Fruit fly (Drosophila melanogaster) whole organism, embryonic: Measurements from ENCODE around the gene CG11655.
A peak's percentile ranks its signal among the peaks of the same experiment; 100 is the strongest.

Experiments
- Abd-B ChIP-seq: fragments of 200-800 bp; sonication (Bioruptor generic); optimal IDR thresholded peaks from 2 replicates; lab custom pipeline; 2018; ENCODE audit warnings: missing biosample characterization, mild to moderate bottlenecking, missing genetic modification characterization, moderate library complexity
- Blimp-1 ChIP-seq: fragments of 200-800 bp; sonication (Bioruptor generic); optimal IDR thresholded peaks from 3 replicates; lab custom pipeline; 2018; ENCODE audit warnings: missing biosample characterization, missing genetic modification characterization, mild to moderate bottlenecking, moderate library complexity, missing genetic modification reagents
- CG10274 ChIP-seq: fragments of 200-800 bp; sonication (Bioruptor generic); optimal IDR thresholded peaks from 3 replicates; lab custom pipeline; 2017; ENCODE audit warnings: missing biosample characterization, mild to moderate bottlenecking, missing genetic modification characterization
- CG10366 ChIP-seq: fragments of 200-800 bp; sonication (Bioruptor generic); IDR thresholded peaks from 2 replicates; pipeline ENCODE4 v1.3.6; 2022; ENCODE audit warnings: missing biosample characterization, missing genetic modification characterization
- CG10543 ChIP-seq: fragments of 200-800 bp; sonication (Bioruptor generic); optimal IDR thresholded peaks from 3 replicates; lab custom pipeline; 2017; ENCODE audit warnings: missing biosample characterization, mild to moderate bottlenecking, missing genetic modification characterization, moderate library complexity
- CG15696 ChIP-seq: fragments of 200-800 bp; sonication (Bioruptor generic); optimal IDR thresholded peaks from 2 replicates; lab custom pipeline; 2019; ENCODE audit warnings: missing biosample characterization, mild to moderate bottlenecking, missing genetic modification characterization, moderate library complexity
- CG18599 ChIP-seq: fragments of 200-800 bp; sonication (Bioruptor generic); optimal IDR thresholded peaks from 3 replicates; lab custom pipeline; 2017; ENCODE audit warnings: missing biosample characterization, missing genetic modification characterization, mild to moderate bottlenecking, moderate library complexity, missing genetic modification reagents
- CG2678 ChIP-seq: fragments of 200-800 bp; sonication (Bioruptor generic); optimal IDR thresholded peaks from 3 replicates; lab custom pipeline; 2019; ENCODE audit warnings: missing biosample characterization, mild to moderate bottlenecking, missing genetic modification characterization, moderate library complexity
- CG3995 ChIP-seq: fragments of 200-800 bp; sonication (Bioruptor generic); optimal IDR thresholded peaks from 3 replicates; lab custom pipeline; 2016; ENCODE audit warnings: missing biosample characterization, missing genetic modification characterization
- CG5180 ChIP-seq: fragments of 200-800 bp; sonication (Bioruptor generic); optimal IDR thresholded peaks from 3 replicates; lab custom pipeline; 2017; ENCODE audit warnings: missing biosample characterization, missing genetic modification characterization, mild to moderate bottlenecking, moderate library complexity, missing genetic modification reagents
- CG7745 ChIP-seq: fragments of 200-800 bp; sonication (Bioruptor generic); optimal IDR thresholded peaks from 2 replicates; lab custom pipeline; 2018; ENCODE audit warnings: missing biosample characterization, mild to moderate bottlenecking, missing genetic modification characterization, moderate library complexity
- CG8290 ChIP-seq, 3 experiments: fragments of 200-800 bp; sonication (Bioruptor generic); optimal IDR thresholded peaks; 2 replicates each; lab custom pipeline; 2016 to 2019; ENCODE audit warnings: missing biosample characterization in 3 of 3, missing genetic modification characterization in 3 of 3, mild to moderate bottlenecking in 2 of 3, moderate library complexity in 1 of 3
- CG9932 ChIP-seq: fragments of 200-800 bp; sonication (Bioruptor generic); IDR thresholded peaks from 2 replicates; pipeline ENCODE4 v1.3.6; 2022; ENCODE audit warnings: missing biosample characterization, missing genetic modification characterization
- CrebB ChIP-seq: fragments of 200-800 bp; sonication (Bioruptor generic); optimal IDR thresholded peaks from 3 replicates; lab custom pipeline; 2018; ENCODE audit warnings: missing biosample characterization, mild to moderate bottlenecking, missing genetic modification characterization
- Dek ChIP-seq: fragments of 200-800 bp; sonication (Bioruptor generic); optimal IDR thresholded peaks from 3 replicates; lab custom pipeline; 2019; ENCODE audit warnings: missing biosample characterization, mild to moderate bottlenecking, missing genetic modification characterization, moderate library complexity
- Dll ChIP-seq: fragments of 200-800 bp; sonication (Bioruptor generic); IDR thresholded peaks from 4 replicates; pipeline ENCODE4 v1.3.6; 2022; ENCODE audit warnings: missing biosample characterization, missing genetic modification characterization; ENCODE audit not compliant: partially characterized antibody
- H2.0 ChIP-seq: fragments of 200-800 bp; sonication (Bioruptor generic); IDR thresholded peaks from 2 replicates; pipeline ENCODE4 v1.3.6; 2022; ENCODE audit warnings: missing biosample characterization, missing genetic modification characterization
- HLH4C ChIP-seq: fragments of 200-800 bp; sonication (Bioruptor generic); IDR thresholded peaks from 3 replicates; pipeline ENCODE4 v1.3.6; 2022; ENCODE audit warnings: missing biosample characterization, missing genetic modification characterization; ENCODE audit not compliant: partially characterized antibody
- Jarid2 ChIP-seq: fragments of 200-800 bp; sonication (Bioruptor generic); optimal IDR thresholded peaks from 3 replicates; lab custom pipeline; 2017; ENCODE audit warnings: mild to moderate bottlenecking, missing biosample characterization, missing genetic modification reagents, missing genetic modification characterization
- Lhr ChIP-seq: fragments of 200-800 bp; sonication (Bioruptor generic); optimal IDR thresholded peaks from 3 replicates; lab custom pipeline; 2017; ENCODE audit warnings: mild to moderate bottlenecking, missing biosample characterization, missing genetic modification reagents, missing genetic modification characterization
- PHDP ChIP-seq: fragments of 200-800 bp; sonication (Bioruptor generic); optimal IDR thresholded peaks from 3 replicates; lab custom pipeline; 2018; ENCODE audit warnings: missing biosample characterization, mild to moderate bottlenecking, missing genetic modification characterization, moderate library complexity
- TFAM ChIP-seq: fragments of 200-800 bp; sonication (Bioruptor generic); optimal IDR thresholded peaks from 2 replicates; lab custom pipeline; 2017; ENCODE audit warnings: missing biosample characterization, missing genetic modification characterization, inconsistent platforms
- Taf1 ChIP-seq: fragments of 200-800 bp; sonication (Bioruptor generic); IDR thresholded peaks from 2 replicates; pipeline ENCODE4 v1.3.6; 2022; ENCODE audit warnings: missing biosample characterization, missing genetic modification characterization
- Vsx1 ChIP-seq: fragments of 200-800 bp; sonication (Bioruptor generic); optimal IDR thresholded peaks from 2 replicates; lab custom pipeline; 2017; ENCODE audit warnings: missing biosample characterization, mild to moderate bottlenecking, missing genetic modification characterization, missing genetic modification reagents
- amos ChIP-seq: fragments of 200-800 bp; sonication (Bioruptor generic); IDR thresholded peaks from 2 replicates; pipeline ENCODE4 v1.3.6; 2022; ENCODE audit warnings: missing biosample characterization, missing genetic modification characterization; ENCODE audit not compliant: partially characterized antibody
- bowl ChIP-seq: fragments of 200-800 bp; sonication (Bioruptor generic); IDR thresholded peaks from 2 replicates; pipeline ENCODE4 v1.3.6; 2022; ENCODE audit warnings: missing biosample characterization, missing genetic modification characterization
- cas ChIP-seq: fragments of 200-800 bp; sonication (Bioruptor generic); IDR thresholded peaks from 2 replicates; pipeline ENCODE4 v1.3.6; 2022; ENCODE audit warnings: missing biosample characterization, missing genetic modification characterization
- cg ChIP-seq: fragments of 200-800 bp; sonication (Bioruptor generic); optimal IDR thresholded peaks from 3 replicates; lab custom pipeline; 2019; ENCODE audit warnings: missing biosample characterization, mild to moderate bottlenecking, missing genetic modification characterization, moderate library complexity
- chinmo ChIP-seq: fragments of 200-800 bp; sonication (Bioruptor generic); IDR thresholded peaks from 4 replicates; pipeline ENCODE4 v1.3.6; 2022; ENCODE audit warnings: missing biosample characterization, missing genetic modification characterization; ENCODE audit not compliant: partially characterized antibody
- crc ChIP-seq: fragments of 200-800 bp; sonication (Bioruptor generic); optimal IDR thresholded peaks from 2 replicates; lab custom pipeline; 2016; ENCODE audit warnings: missing biosample characterization, missing genetic modification characterization
- dpn ChIP-seq, 2 experiments: fragments of 200-800 bp; sonication (Bioruptor generic); optimal IDR thresholded peaks; 3 replicates each; lab custom pipeline; 2016; ENCODE audit warnings: missing biosample characterization in 2 of 2, missing genetic modification characterization in 2 of 2
- eve ChIP-seq, 2 experiments: fragments of >200 bp; optimal IDR thresholded peaks; 2 replicates each; lab custom pipeline; 2017; ENCODE audit warnings: missing biosample characterization in 2 of 2, missing genetic modification characterization in 2 of 2
- ewg ChIP-seq: fragments of 200-800 bp; sonication (Bioruptor generic); optimal IDR thresholded peaks from 3 replicates; lab custom pipeline; 2017; ENCODE audit warnings: mild to moderate bottlenecking, missing biosample characterization, missing genetic modification reagents, missing genetic modification characterization
- exex ChIP-seq: fragments of 200-800 bp; sonication (Bioruptor generic); optimal IDR thresholded peaks from 4 replicates; lab custom pipeline; 2018; ENCODE audit warnings: missing biosample characterization, mild to moderate bottlenecking, missing genetic modification characterization, moderate library complexity
- ftz-f1 ChIP-seq: fragments of 200-800 bp; sonication (Bioruptor generic); optimal IDR thresholded peaks from 2 replicates; lab custom pipeline; 2016; ENCODE audit warnings: missing biosample characterization, missing genetic modification characterization
- fu2 ChIP-seq: fragments of 200-800 bp; sonication (Bioruptor generic); optimal IDR thresholded peaks from 2 replicates; lab custom pipeline; 2016; ENCODE audit warnings: missing biosample characterization, missing genetic modification characterization
- grau ChIP-seq: fragments of 200-800 bp; optimal IDR thresholded peaks from 3 replicates; lab custom pipeline; 2019; ENCODE audit warnings: missing biosample characterization, mild to moderate bottlenecking, missing genetic modification characterization, moderate library complexity
- ind ChIP-seq: fragments of 200-800 bp; sonication (Bioruptor generic); optimal IDR thresholded peaks from 3 replicates; lab custom pipeline; 2016; ENCODE audit warnings: missing biosample characterization, missing genetic modification characterization
- ken ChIP-seq: fragments of 200-800 bp; sonication (Bioruptor generic); IDR thresholded peaks from 3 replicates; pipeline ENCODE4 v1.3.6; 2022; ENCODE audit warnings: missing biosample characterization, missing genetic modification characterization
- kni ChIP-seq: fragments of 200-800 bp; sonication (Bioruptor generic); optimal IDR thresholded peaks from 3 replicates; lab custom pipeline; 2017; ENCODE audit warnings: mild to moderate bottlenecking, missing biosample characterization, missing genetic modification reagents, missing genetic modification characterization
- lab ChIP-seq: fragments of 200-800 bp; sonication (Bioruptor generic); optimal IDR thresholded peaks from 3 replicates; lab custom pipeline; 2017; ENCODE audit warnings: missing biosample characterization, missing genetic modification characterization, mild to moderate bottlenecking, moderate library complexity, missing genetic modification reagents
- mirr ChIP-seq: fragments of 200-800 bp; sonication (Bioruptor generic); optimal IDR thresholded peaks from 3 replicates; lab custom pipeline; 2018; ENCODE audit warnings: missing biosample characterization, mild to moderate bottlenecking, missing genetic modification characterization
- odd ChIP-seq: fragments of 200-800 bp; sonication (Bioruptor generic); optimal IDR thresholded peaks from 2 replicates; lab custom pipeline; 2017; ENCODE audit warnings: missing biosample characterization, mild to moderate bottlenecking, missing genetic modification characterization
- rib ChIP-seq: fragments of 200-800 bp; sonication (Bioruptor generic); IDR thresholded peaks from 2 replicates; pipeline ENCODE4 v1.3.6; 2022; ENCODE audit warnings: missing biosample characterization, missing genetic modification characterization
- sens ChIP-seq: fragments of 200-800 bp; sonication (Bioruptor generic); peaks from one replicate; lab custom pipeline; 2016; ENCODE audit warnings: missing biosample characterization, missing genetic modification characterization
- sug ChIP-seq: fragments of 200-800 bp; optimal IDR thresholded peaks from 2 replicates; lab custom pipeline; 2019; ENCODE audit warnings: missing biosample characterization, mild to moderate bottlenecking, missing genetic modification characterization, moderate library complexity
- twi ChIP-seq: fragments of 200-800 bp; optimal IDR thresholded peaks from 2 replicates; lab custom pipeline; 2019; ENCODE audit warnings: missing biosample characterization, mild to moderate bottlenecking, missing genetic modification characterization, moderate library complexity
- zen ChIP-seq: fragments of 200-800 bp; sonication (Bioruptor generic); optimal IDR thresholded peaks from 3 replicates; lab custom pipeline; 2018; ENCODE audit warnings: missing biosample characterization, mild to moderate bottlenecking, missing genetic modification characterization, moderate library complexity

CG11655 gene

dm6 chrX:15496651-15497409 is 43.6 kb downstream of the CG11655 start:
- TF ChIP-seq ewg (no peak), twi (tag; lab: Kevin White, UChicago) (peak; percentile 24), ken (GFP tag; lab: Robert Waterston, UW) (no peak), Lhr (GFP tag; lab: Kevin White, UChicago) (no peak), sug (tag; lab: Kevin White, UChicago) (peak; percentile 44), lab (GFP tag; lab: Kevin White, UChicago) (peak; percentile 31), chinmo (0 out of 4 replicates have a peak, but pooled peaks have one; percentile 49), Dek (tag; lab: Kevin White, UChicago) (no peak), grau (tag; lab: Kevin White, UChicago) (peak; percentile 12), bowl (no peak), amos (GFP tag; lab: Robert Waterston, UW) (no peak), fu2 (GFP tag; lab: Kevin White, UChicago) (no peak), CG10366 (GFP tag; lab: Robert Waterston, UW) (no peak), HLH4C (GFP tag; lab: Robert Waterston, UW) (no peak), Abd-B (no peak), eve (GFP tag; optimal IDR thresholded peaks at IDR 0.05; lab: Kevin White, UChicago) (no peak), CG15696 (tag; lab: Kevin White, UChicago) (no peak), Jarid2 (GFP tag; lab: Kevin White, UChicago) (no peak), Vsx1 (GFP tag; lab: Kevin White, UChicago) (peak; percentile 70), Taf1 (GFP tag; lab: Robert Waterston, UW) (no peak), CG10543 (peak; percentile 54), crc (GFP tag; lab: Kevin White, UChicago) (no peak), CG9932 (GFP tag; lab: Robert Waterston, UW) (no peak), CG2678 (tag; lab: Kevin White, UChicago) (peak; percentile 0), PHDP (tag; lab: Kevin White, UChicago) (no peak), cg (peak; percentile 29), TFAM (GFP tag; lab: Kevin White, UChicago) (no peak), CG10274 (no peak), cas (GFP tag; lab: Robert Waterston, UW) (no peak), CG18599 (GFP tag; lab: Kevin White, UChicago) (peak; percentile 13), CG3995 (GFP tag; lab: Kevin White, UChicago) (no peak), Dll (GFP tag; lab: Robert Waterston, UW) (no peak), kni (GFP tag; lab: Kevin White, UChicago) (peak; percentile 9), dpn (GFP tag; optimal IDR thresholded peaks at IDR 0.05; lab: Kevin White, UChicago) (no peak), H2.0 (no peak), mirr (GFP tag; lab: Kevin White, UChicago) (peak; percentile 42), CG7745 (tag; lab: Kevin White, UChicago) (peak; percentile 17), ftz-f1 (GFP tag; lab: Kevin White, UChicago) (no peak), CrebB (tag; lab: Kevin White, UChicago) (no peak), rib (GFP tag; lab: Robert Waterston, UW) (no peak), Blimp-1 (GFP tag; lab: Kevin White, UChicago) (no peak), zen (no peak), sens (GFP tag; lab: Kevin White, UChicago) (no peak), odd (GFP tag; lab: Kevin White, UChicago) (no peak), CG8290 (GFP tag; optimal IDR thresholded peaks at IDR 0.05; lab: Kevin White, UChicago) (no peak), CG8290 (tag; optimal IDR thresholded peaks at IDR 0.05; lab: Kevin White, UChicago) (peak in 1 of 2 experiments; percentile 15), exex (tag; lab: Kevin White, UChicago) (peak; percentile 59), CG5180 (no peak), ind (GFP tag; lab: Kevin White, UChicago) (no peak)
